Fruit fly (Drosophila melanogaster): Measurements from ENCODE around the gene PolA2.

The PolA2 gene

dm6 chr3R:27274533-27275447, 35.8 kb downstream of the PolA2 start, which contains the start of gene CG5938:
CG5938 (plus strand) TSS chr3R:27274794.
- no peak for TF ChIP-seq CG8478 (optimal IDR thresholded peaks at IDR 0.05)
- no peak for TF ChIP-seq CTCF (optimal IDR thresholded peaks at IDR 0.05)

dm6 chr3R:27279478-27279877, 40.5 kb downstream of the PolA2 start:
- TF ChIP-seq CG8478 (optimal IDR thresholded peaks at IDR 0.05) (no peak), CTCF (optimal IDR thresholded peaks at IDR 0.05) (no peak)

dm6 chr3R:27281022-27281810, 42.3 kb downstream of the PolA2 start:
- no peak for TF ChIP-seq CG8478 (optimal IDR thresholded peaks at IDR 0.05)
- TF ChIP-seq CTCF (optimal IDR thresholded peaks at IDR 0.05): peak; percentile 3 to 15

dm6 chr3R:27281811-27282131, 42.8 kb downstream of the PolA2 start:
- TF ChIP-seq CTCF (optimal IDR thresholded peaks at IDR 0.05) (peak in 1 of 2 experiments; percentile 16), CG8478 (optimal IDR thresholded peaks at IDR 0.05) (no peak)

DNA sequence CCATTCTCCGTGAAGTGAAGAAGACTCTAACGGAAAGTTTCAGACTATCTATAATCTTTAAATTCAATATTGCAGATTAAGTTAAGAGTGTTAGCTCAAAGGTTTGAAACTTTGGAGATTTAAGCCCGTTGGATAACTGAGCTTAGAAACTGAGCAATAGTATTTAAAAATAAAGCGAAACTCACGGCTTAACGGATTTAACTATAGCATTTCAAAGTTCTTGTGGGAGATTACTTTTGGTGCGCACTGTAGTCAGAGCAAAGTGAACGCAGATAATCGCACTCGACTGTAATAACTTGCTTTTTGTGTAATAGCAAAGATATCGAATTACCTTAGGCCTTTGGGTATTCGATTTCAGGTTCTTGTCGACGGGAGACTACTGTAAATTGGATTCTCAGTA, 43.3 kb downstream of the PolA2 start, which contains the start of gene mrt:
Gene mrt (minus strand): TSS at position 376 of the 400 bp plus-strand sequence.
- no peak for TF ChIP-seq CG8478 (optimal IDR thresholded peaks at IDR 0.05)
- TF ChIP-seq CTCF (optimal IDR thresholded peaks at IDR 0.05): no peak

DNA sequence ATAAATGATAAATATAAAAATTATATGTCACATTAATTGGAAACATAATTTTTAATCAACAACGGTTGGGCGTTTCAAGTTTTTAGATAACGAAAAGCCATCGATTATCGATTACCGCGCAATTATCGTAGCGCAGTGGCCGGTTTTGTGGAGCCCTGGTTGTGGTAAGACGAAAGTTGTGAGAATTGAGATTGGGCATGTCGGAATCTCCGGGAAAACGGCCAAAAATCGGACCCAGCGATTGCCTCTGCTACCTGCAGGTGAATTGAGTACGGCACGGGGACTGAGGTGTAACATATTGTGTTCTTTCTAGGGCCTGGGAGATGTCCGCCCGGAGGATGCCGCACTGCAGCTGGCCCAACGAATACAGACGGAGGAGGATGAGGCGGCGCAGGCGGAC, 44.7 kb downstream of the PolA2 start, which contains the start of gene CG3368:
Gene CG3368 (plus strand): TSS at position 136 of the 400 bp plus-strand sequence.
- no peak for TF ChIP-seq CTCF (optimal IDR thresholded peaks at IDR 0.05)
- no peak for TF ChIP-seq CG8478 (optimal IDR thresholded peaks at IDR 0.05)

DNA sequence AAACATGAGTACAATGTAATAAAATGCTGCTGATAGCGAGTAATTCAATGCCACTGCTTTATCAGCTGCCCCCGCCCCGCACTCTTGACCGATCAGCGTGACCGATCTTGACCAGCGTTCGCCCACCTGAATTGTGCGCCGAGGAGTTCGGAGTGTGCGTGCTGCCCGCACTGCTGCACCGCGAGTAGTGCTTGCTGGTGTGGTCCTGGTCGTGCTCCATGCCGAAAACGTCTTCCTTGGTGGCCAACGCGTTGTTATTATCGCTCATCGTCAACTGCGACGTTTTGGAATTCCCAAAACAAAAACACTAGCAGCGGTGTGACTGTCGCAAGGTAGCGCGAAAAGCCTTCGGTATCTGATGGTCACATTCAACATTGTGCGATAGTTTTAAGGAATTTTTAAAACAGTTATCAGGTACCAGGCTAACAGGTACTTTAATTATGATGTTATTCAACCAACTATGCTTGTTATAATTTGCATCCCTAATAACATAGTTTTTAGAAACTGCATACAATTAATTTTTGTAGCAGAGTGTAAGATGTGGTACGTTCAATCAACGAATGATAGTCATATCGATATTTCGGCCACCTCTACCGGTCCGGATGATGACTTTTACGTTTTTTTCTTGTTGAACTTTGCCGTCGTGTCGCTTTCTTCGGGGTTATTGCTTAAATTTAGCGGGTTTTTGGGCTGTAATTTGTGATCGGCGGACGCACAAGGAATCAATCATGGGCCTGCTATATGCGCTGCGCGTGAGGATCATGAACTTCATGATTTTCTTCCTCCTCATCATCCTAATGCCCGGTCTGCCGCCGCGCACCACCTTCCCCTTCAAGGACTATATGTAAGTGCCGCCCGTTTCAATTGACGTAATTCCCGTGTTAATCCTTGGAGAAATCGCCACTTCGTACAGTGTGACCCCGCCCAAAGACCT, 49.5 kb downstream of the PolA2 start, which contains the start of the genes bigmax and Hmu:
Gene bigmax (minus strand): TSS at position 325 of the 934 bp plus-strand sequence.
Gene Hmu (plus strand): TSS at position 568 of the 934 bp plus-strand sequence.
- TF ChIP-seq CTCF (optimal IDR thresholded peaks at IDR 0.05) (peak in 1 of 2 experiments; percentile 7), CG8478 (optimal IDR thresholded peaks at IDR 0.05) (no peak)

- TF ChIP-seq CG8478 (optimal IDR thresholded peaks at IDR 0.05) (no peak), CTCF (optimal IDR thresholded peaks at IDR 0.05) (no peak)
Observed at dm6 chr3R:27289638-27290037, 50.7 kb downstream of the PolA2 start.
